Fruit fly (Drosophila melanogaster): Measurements from ENCODE around the gene CG2681.
A peak's percentile ranks its signal among the peaks of the same experiment; 100 is the strongest.

Gene CG2681

DNA sequence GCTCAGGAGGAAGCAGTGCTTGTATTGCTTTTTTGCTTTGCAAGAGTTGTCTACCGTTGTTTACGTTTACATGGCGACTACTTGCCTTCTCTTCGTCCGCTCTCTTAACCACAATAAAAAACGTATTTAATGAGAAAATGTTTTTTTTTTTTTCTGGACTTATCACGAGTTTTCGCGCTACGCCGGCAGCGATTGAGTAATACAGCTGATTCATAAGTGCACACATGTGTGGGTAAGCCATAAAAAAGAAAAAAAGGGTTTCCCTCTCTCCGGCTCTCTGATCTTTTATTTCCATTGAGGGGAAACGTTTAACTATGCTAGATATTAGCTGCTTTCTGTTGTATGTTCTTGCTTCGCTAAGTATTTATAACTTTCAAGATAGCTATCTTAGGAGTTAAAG, 33.6 kb downstream of the CG2681 start:
- peak; percentile 58 for TF ChIP-seq CG15336 (GFP tag; IDR thresholded peaks at IDR 0.05)
- no peak for TF ChIP-seq lz (GFP tag; optimal IDR thresholded peaks at IDR 0.05)
- TF ChIP-seq CG8119 (GFP tag; IDR thresholded peaks at IDR 0.05): peak; percentile 68; the same call in 2 of the 3 replicates
- peak; percentile 92 for TF ChIP-seq vri (GFP tag; optimal IDR thresholded peaks at IDR 0.05)
- peak; percentile 15 for TF ChIP-seq Ets96B (tag; optimal IDR thresholded peaks at IDR 0.05)
- TF ChIP-seq dsx (GFP tag; optimal IDR thresholded peaks at IDR 0.05; ENCODE audit: poor library complexity, severe bottlenecking): peak; percentile 1
- TF ChIP-seq salr (GFP tag; optimal IDR thresholded peaks at IDR 0.05): no peak
- TF ChIP-seq spab (GFP tag; optimal IDR thresholded peaks at IDR 0.05): no peak
- peak in 1 of 2 experiments; percentile 61 for TF ChIP-seq ss (GFP tag; optimal IDR thresholded peaks at IDR 0.05)
- peak; percentile 64 for TF ChIP-seq CG16779 (tag; optimal IDR thresholded peaks at IDR 0.05)
- peak; percentile 68; the same call in 2 of the 3 replicates for TF ChIP-seq CG6163 (GFP tag; IDR thresholded peaks at IDR 0.05)
- peak; percentile 34 for TF ChIP-seq Eip78C (GFP tag)
- TF ChIP-seq CG3919 (GFP tag; optimal IDR thresholded peaks at IDR 0.05): no peak
- peak; percentile 66; the same call in 2 of the 3 replicates for TF ChIP-seq eg (GFP tag; IDR thresholded peaks at IDR 0.05)
- peak; percentile 16 for TF ChIP-seq net (GFP tag; optimal IDR thresholded peaks at IDR 0.05)
- no peak for TF ChIP-seq CG10631 (GFP tag; optimal IDR thresholded peaks at IDR 0.05)
- no peak for TF ChIP-seq topi (GFP tag; optimal IDR thresholded peaks at IDR 0.05)
- TF ChIP-seq Met (GFP tag; optimal IDR thresholded peaks at IDR 0.05): no peak
- TF ChIP-seq CG6808 (GFP tag; optimal IDR thresholded peaks at IDR 0.05): peak; percentile 53

DNA sequence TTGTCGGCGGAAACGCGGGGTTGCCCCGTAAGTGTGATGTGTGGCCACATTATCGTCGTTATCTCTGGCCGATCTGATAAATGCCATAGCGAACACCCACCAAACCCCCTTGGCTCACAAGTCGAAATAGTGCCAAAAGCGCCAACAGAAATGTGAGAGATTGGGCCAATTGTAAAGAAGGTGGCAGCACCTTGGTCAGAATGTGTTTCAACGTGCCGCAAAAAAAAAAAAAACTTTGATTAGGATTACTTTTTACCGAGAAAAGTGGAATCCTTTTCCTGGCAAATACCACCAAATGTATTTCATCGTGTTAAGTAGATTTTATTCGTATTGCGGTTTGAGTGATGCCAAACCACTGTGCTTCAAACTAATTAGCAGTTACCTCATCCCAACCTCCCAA, 34.5 kb downstream of the CG2681 start:
- TF ChIP-seq CG11294 (GFP tag; IDR thresholded peaks at IDR 0.05) (peak; percentile 55), Lpt (GFP tag; optimal IDR thresholded peaks at IDR 0.05) (no peak), CG6808 (GFP tag; optimal IDR thresholded peaks at IDR 0.05) (no peak), CG6276 (GFP tag; optimal IDR thresholded peaks at IDR 0.05) (no peak), CG6854 (GFP tag; optimal IDR thresholded peaks at IDR 0.05) (no peak), Eip75B (GFP tag; optimal IDR thresholded peaks at IDR 0.05) (no peak), CG34406 (GFP tag; optimal IDR thresholded peaks at IDR 0.05) (peak; percentile 28), CG10631 (GFP tag; optimal IDR thresholded peaks at IDR 0.05) (no peak), net (GFP tag; optimal IDR thresholded peaks at IDR 0.05) (peak; percentile 28), Eip78C (GFP tag) (peak; percentile 68), lz (GFP tag; optimal IDR thresholded peaks at IDR 0.05) (peak; percentile 45), Met (GFP tag; optimal IDR thresholded peaks at IDR 0.05) (peak; percentile 34), CG15336 (GFP tag; IDR thresholded peaks at IDR 0.05) (no peak), Sox102F (GFP tag; optimal IDR thresholded peaks at IDR 0.05) (peak; percentile 24), topi (GFP tag; optimal IDR thresholded peaks at IDR 0.05) (peak; percentile 31), Eip93F (GFP tag; optimal IDR thresholded peaks at IDR 0.05) (no peak), Blimp-1 (GFP tag; optimal IDR thresholded peaks at IDR 0.05) (no peak), OdsH (GFP tag; optimal IDR thresholded peaks at IDR 0.05) (peak; percentile 37), eg (GFP tag; IDR thresholded peaks at IDR 0.05) (peak; percentile 81), Hr39 (GFP tag; optimal IDR thresholded peaks at IDR 0.05) (peak; percentile 61), CG7368 (GFP tag; optimal IDR thresholded peaks at IDR 0.05) (no peak), cyc (GFP tag; optimal IDR thresholded peaks at IDR 0.05) (peak; percentile 26), vri (GFP tag; optimal IDR thresholded peaks at IDR 0.05) (peak; percentile 29), Gug (GFP tag; IDR thresholded peaks at IDR 0.05) (peak; percentile 42), CG11762 (GFP tag; optimal IDR thresholded peaks at IDR 0.05; ENCODE audit: insufficient read depth) (no peak), acj6 (GFP tag; optimal IDR thresholded peaks at IDR 0.05) (peak; percentile 43), Smox (GFP tag; optimal IDR thresholded peaks at IDR 0.05) (peak; percentile 5), Hr38 (GFP tag; optimal IDR thresholded peaks at IDR 0.05) (no peak), CG8632 (GFP tag; optimal IDR thresholded peaks at IDR 0.05) (no peak), CG6163 (GFP tag; IDR thresholded peaks at IDR 0.05) (peak; percentile 66), dac (GFP tag; optimal IDR thresholded peaks at IDR 0.05) (no peak), Ets21C (GFP tag; optimal IDR thresholded peaks at IDR 0.05) (peak; percentile 23), CG11902 (GFP tag; optimal IDR thresholded peaks at IDR 0.05) (no peak), ss (GFP tag; optimal IDR thresholded peaks at IDR 0.05) (no peak), CG10669 (GFP tag; optimal IDR thresholded peaks at IDR 0.05) (no peak), Sox14 (GFP tag; optimal IDR thresholded peaks at IDR 0.05) (peak; percentile 24), CG4318 (GFP tag; optimal IDR thresholded peaks at IDR 0.05) (no peak), achi (GFP tag; optimal IDR thresholded peaks at IDR 0.05) (peak; percentile 35), CG9139 (GFP tag; optimal IDR thresholded peaks at IDR 0.05) (no peak), CG16779 (tag; optimal IDR thresholded peaks at IDR 0.05) (no peak), fkh (GFP tag; optimal IDR thresholded peaks at IDR 0.05) (no peak), Sox15 (GFP tag; optimal IDR thresholded peaks at IDR 0.05) (peak; percentile 12)

Data from whole organism, prepupa.